Fruit fly (Drosophila melanogaster): ENCODE results near the gene Ilp4.

DNA sequence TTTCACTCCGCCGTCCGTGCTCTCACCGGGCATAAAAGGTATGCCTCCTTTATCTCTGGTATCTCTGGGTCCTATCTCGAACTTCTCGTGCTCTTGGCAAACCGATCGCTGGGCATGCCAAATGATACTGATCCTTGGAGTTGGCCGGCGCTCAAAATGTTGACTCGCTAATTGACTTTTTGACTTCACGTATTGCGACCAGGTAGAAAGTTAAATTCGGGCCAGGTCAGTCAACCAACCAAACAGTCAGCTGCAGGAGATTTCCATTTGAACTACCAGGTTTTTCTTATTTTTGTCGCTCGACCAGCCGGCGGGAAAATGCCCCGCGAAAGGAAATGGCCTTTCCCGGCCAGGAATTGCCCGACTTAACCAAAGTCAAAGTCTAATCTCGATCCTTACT, at the start of gene Ilp4:
- TF ChIP-seq pad (GFP tag; optimal IDR thresholded peaks at IDR 0.05) (no peak), cnc (optimal IDR thresholded peaks at IDR 0.05) (no peak), Mnt (GFP tag; optimal IDR thresholded peaks at IDR 0.05) (no peak), Crg-1 (GFP tag; optimal IDR thresholded peaks at IDR 0.05) (no peak)
